Worm (Caenorhabditis elegans) whole organism, L4 larva: ENCODE measurements around the gene rpl-2.

ENCODE experiments used
- Y105C5A.15 ChIP-seq: fragments of 200-800 bp; sonication (Bioruptor generic); IDR thresholded peaks from 2 replicates; pipeline ENCODE4 v1.3.6; 2022; ENCODE audit warnings: missing genetic modification characterization, missing compliant biosample characterization
- lsy-2 ChIP-seq, 2 experiments: fragments of 150-350 bp in 1 of 2; sonication (generic microtip) in 1 of 2; optimal IDR thresholded peaks; 2 replicates each; lab custom pipeline; 2014 to 2017; ENCODE audit warnings: missing biosample characterization in 2 of 2, missing genetic modification characterization in 2 of 2

DNA sequence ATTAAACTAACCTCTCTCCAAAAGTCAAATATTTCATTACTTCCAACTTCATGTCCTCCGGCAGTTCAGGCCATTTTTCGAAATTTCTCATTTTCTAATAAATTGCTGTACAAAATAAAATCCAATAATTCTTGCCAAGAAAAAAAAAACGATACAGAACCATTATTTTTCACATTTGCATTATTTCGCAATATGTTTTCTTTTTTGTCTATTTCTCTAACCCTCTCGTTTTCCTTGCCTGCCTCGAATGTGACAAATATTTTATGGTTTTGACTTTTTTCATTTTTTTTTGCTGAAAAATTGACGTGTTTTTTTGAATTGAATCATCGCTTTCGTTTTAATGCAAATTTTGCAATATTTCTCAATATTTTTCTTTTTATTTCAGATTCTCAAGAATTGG lies 42.7 kb downstream of the rpl-2 start, which contains the start of the genes Y38H6C.9 and fbxa-150:
- TF ChIP-seq Y105C5A.15, result no peak
- TF ChIP-seq lsy-2 (tag; optimal IDR thresholded peaks at IDR 0.05; lab: Kevin White, UChicago), result no peak
